Fruit fly (Drosophila melanogaster) whole organism, larva: ENCODE results near the gene CG13667.

Source experiments
- noc ChIP-seq: fragments of 200-800 bp; sonication (Bioruptor generic); optimal IDR thresholded peaks from 3 replicates; lab custom pipeline; 2019; ENCODE audit warnings: missing biosample characterization, mild to moderate bottlenecking, missing genetic modification characterization, moderate library complexity

CG13667 gene

DNA sequence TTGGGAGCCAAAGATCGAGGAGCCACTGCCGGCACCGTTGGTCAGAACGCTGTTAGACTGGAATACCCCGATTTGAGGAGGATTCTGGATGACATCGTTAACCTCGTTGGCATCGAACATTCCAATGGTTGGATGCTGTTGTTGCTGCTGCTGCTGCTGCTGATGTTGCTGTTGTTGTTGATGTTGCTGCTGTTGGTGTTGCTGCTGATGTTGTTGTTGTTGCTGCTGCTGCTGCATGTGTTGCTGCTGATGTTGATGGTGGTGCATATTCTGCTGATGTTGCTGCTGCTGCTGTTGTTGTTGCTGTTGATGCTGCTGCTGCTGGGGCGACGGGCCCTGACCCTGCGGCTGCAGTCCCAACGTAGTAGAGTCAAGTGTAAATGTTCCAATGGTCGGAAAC lies 32.3 kb downstream of the CG13667 start:
- no peak for TF ChIP-seq noc (tag; lab: Kevin White, UChicago)

- no peak for TF ChIP-seq noc (tag; lab: Kevin White, UChicago)
Observed at dm6 chr3L:8440079-8440478, 34.8 kb downstream of the CG13667 start.

dm6 chr3L:8440771-8441549 lies 35.7 kb downstream of the CG13667 start:
- TF ChIP-seq noc (tag; lab: Kevin White, UChicago), result no peak

DNA sequence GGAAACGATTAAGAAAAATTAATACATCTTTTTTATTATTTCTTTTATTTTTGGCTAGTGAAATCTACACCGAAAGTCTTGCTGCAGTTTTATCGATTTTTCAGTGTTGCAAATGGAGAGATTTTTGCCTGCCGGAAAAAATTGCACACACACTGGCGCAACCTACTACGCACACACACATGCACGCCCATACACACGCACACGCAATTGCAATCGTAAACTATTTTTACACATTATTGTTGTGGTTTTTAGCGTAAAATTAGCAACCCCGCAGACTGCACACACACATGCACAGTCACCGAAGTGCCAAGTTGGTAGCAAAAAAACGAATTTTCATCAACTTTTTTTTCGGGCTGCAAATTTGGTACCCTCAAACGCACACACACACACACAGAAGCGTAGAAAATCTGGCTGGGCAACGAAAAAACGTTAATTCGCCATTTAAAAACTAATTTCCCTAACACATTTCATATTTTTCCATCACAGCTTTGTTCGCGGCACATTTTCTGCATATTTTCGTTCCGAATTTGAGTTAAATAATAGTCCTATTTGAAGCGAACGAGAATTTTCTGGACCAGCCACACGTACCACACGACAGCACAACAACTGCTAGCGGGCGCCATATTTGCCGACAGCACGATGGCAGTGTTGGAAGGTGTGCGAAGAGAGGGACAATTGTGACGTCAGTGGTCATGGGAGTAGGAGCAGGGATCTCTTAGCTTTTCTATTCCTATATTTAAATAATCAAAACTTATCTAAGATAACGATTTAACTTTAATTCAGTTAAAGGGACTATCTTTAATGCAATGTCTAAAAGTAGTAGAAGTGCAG lies 36.7 kb downstream of the CG13667 start, which contains the start of gene Unr:
Unr (minus strand) TSS at position 637 of the 831 bp plus-strand sequence.
- peak; percentile 62 for TF ChIP-seq noc (tag; lab: Kevin White, UChicago)

- TF ChIP-seq noc (tag; lab: Kevin White, UChicago), result no peak
Observed at dm6 chr3L:8445027-8445426, 39.8 kb downstream of the CG13667 start.

dm6 chr3L:8446050-8446781 lies 41.0 kb downstream of the CG13667 start:
- TF ChIP-seq noc (tag; lab: Kevin White, UChicago), result peak; percentile 86

DNA sequence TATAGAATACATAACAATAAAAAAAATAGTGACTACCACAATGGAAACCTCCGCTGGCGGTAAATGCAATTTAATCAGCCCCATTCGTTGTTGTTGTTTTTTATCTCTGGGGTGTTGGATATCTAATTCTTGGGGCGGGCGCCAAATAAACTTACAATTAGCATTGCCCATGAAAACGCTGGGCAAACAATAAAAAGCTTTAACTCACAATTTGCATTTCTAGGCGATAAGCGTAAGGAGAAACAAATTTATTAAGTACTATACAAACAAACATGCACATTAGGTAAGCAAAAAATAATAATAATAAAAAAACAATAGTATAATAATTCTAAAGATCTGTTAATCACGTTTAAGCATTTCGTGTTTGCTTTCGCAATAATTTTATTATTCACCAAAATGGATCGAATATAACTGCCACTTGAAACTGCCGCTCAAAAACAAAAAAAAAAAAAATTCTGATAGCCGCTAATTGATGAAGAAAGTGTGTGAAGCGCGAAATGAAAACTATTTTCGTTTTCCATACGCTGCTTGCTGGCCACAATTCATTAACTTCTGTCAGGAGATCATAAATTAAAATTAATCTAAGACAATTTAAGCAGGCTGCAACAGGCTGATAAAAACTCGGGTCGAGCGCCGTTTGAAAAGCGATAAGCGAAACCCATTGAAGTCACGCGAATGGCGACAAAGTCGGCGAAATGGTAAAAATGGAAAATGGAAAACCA lies 42.7 kb downstream of the CG13667 start:
- TF ChIP-seq noc (tag; lab: Kevin White, UChicago), result peak; percentile 78

DNA sequence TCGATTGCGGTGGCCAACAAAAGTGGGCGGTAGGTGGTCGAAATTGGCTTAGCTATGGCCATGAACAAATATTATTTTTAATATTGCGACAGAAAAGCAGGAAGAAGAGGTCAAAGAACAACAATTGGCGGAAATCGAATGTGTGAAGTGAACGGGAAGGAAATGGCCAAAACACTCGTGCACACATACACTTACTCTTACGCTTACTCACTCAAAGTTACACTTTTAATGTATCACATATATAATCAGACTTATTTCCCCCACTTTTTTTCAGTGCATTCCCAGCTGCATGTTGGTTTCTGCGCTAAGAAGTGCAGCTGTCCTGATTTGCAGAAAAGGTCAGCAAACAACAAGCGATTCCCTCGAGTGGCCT lies 43.2 kb downstream of the CG13667 start:
- no peak for TF ChIP-seq noc (tag; lab: Kevin White, UChicago)

DNA sequence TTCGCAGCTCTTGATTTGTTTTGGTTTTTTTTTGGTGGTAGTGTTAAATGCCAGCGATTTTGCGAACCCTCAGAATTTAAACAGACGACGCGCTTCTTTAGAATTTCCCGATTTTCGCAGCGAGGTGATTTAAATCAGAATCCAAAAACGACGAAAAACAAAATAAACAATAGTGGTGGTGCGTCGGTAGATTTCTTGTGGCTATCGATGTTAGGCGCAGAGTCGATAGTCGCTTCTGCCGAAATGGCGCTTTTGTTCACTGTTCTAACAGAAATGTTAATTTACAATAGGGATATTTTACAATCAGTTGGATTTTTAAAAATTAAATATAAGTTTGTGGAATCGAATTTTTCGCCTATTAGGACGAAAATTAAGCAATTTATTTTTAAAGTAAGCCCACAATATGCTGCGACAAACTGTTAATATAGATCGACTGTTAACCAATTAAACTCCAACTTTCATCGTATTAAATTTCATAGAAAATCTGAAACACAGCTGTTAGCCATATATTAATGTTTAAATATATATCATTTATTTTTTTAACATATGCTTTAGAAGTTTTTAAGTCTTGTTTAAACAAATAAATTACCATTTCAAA lies 44.0 kb downstream of the CG13667 start, which contains the start of gene CG6983:
CG6983 (minus strand) TSS at position 176 of the 598 bp plus-strand sequence.
- TF ChIP-seq noc (tag; lab: Kevin White, UChicago), result no peak

- TF ChIP-seq noc (tag; lab: Kevin White, UChicago), result peak; percentile 51
Observed at dm6 chr3L:8449800-8450690, 44.8 kb downstream of the CG13667 start, which contains the start of gene Gug. TSS of gene Gug (plus strand) at chr3L:8449922.

DNA sequence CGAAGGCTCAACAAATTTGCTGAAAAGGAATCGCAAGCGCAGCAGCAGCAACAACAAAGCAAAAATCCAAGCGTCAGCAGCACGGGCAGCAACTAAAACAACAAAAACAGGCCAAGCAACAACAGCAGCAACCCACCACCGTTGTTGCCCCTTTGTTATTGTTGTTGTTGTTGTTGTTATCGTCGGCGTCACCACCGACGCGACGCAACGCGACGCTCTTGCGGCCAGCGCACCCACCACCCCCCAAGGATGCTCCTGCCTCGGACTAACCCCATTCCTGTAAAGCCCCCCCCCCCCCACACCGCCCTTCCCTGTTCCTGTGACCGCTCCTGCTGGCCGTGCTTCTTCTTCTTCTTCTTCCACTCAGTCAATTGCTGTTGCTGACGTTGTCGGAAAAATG lies 45.5 kb downstream of the CG13667 start:
- no peak for TF ChIP-seq noc (tag; lab: Kevin White, UChicago)

DNA sequence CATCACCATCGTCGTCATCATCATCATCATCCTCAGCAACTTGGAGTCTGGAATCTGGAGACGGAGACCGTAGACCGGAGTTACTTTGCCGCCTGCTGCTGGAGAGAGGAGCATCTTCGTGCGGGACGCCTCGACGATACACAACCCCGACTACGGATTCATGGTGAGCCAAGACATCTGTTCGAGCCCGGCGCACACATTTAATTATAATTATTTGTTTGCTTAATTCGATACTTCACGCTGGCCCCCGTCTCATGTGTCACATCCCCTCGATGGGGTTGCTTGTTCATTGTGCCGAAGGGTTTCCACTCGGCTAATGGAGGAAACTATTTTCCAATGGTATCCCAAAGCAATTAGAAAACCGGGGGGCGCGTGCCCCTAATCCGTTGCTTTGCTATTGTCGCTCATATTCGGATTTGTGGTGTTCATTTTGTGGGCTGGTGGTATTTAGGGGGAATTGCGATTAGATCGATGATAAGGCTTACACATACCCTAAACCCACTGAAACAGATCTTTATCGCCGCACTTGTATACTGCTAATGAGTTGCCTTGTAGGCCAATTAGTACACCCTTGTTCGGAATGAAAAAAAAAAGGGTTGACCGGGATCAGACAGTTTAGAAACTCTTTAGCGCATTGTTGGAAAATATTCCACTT lies 46.8 kb downstream of the CG13667 start:
- TF ChIP-seq noc (tag; lab: Kevin White, UChicago), result no peak

DNA sequence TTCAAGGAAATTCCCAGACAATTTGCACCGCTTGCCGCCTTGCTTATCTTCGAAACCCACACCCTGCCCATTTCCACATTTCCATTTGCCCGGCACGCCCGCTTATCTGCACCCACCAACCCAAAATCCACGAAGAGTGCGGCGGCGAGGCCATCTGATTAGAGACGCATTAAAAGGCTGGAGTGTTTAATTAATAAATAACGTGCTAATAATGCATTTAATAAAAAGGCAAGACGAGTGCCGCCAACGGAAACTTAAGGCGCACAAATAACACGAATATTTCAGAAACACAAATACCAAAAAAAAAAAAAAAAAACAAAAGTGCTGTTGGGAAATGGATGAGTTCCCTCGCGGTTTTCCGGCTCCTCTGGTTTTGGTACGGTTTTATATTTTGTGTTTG lies 47.7 kb downstream of the CG13667 start:
- no peak for TF ChIP-seq noc (tag; lab: Kevin White, UChicago)
